Worm (Caenorhabditis elegans): ENCODE results near the gene acbp-3.

- TF ChIP-seq lin-26 (GFP tag; IDR thresholded peaks at IDR 0.05) (no peak), mes-4 (tag; optimal IDR thresholded peaks at IDR 0.05) (no peak)
Observed at ce11 chrX:10900079-10900724, 2.9 kb upstream of the acbp-3 start, which contains the start of gene suca-1.
